Worm (Caenorhabditis elegans) whole organism, L1 larva: Measurements from ENCODE around the gene K08F4.5.

Experiments
- C34B4.2 ChIP-seq: sonication (generic microtip); optimal IDR thresholded peaks from 2 replicates; lab custom pipeline; 2017; ENCODE audit warnings: mild to moderate bottlenecking, missing genetic modification characterization, missing compliant biosample characterization
- F16B12.6 ChIP-seq: fragments of 150-350 bp; optimal IDR thresholded peaks from 2 replicates; lab custom pipeline; 2014; ENCODE audit warnings: missing biosample characterization, missing genetic modification characterization
- alr-1 ChIP-seq: fragments of 200-800 bp; sonication (Bioruptor generic); optimal IDR thresholded peaks from 2 replicates; lab custom pipeline; 2018; ENCODE audit warnings: borderline replicate concordance, mild to moderate bottlenecking, missing genetic modification characterization, missing compliant biosample characterization
- ces-1 ChIP-seq: fragments of 150-350 bp; optimal IDR thresholded peaks from 2 replicates; lab custom pipeline; 2014; ENCODE audit warnings: missing biosample characterization, missing genetic modification reagents, missing genetic modification characterization
- efl-1 ChIP-seq, 4 experiments: fragments of 150-350 bp; optimal IDR thresholded peaks in 3 of 4; peaks in 1 of 4; 1 replicate in 1 of 4; 2 replicates in 3 of 4; lab custom pipeline; 2014; ENCODE audit warnings: missing biosample characterization in 2 of 4, missing genetic modification characterization in 2 of 4, missing genetic modification reagents in 2 of 4
- egl-27 ChIP-seq, 2 experiments: fragments of 150-350 bp in 1 of 2; sonication (generic microtip); optimal IDR thresholded peaks; 3 replicates each; lab custom pipeline; 2017 to 2018; ENCODE audit warnings: missing biosample characterization in 2 of 2, missing genetic modification characterization in 2 of 2, missing genetic modification reagents in 2 of 2
- lin-15B ChIP-seq: fragments of 150-350 bp; sonication (generic microtip); optimal IDR thresholded peaks from 3 replicates; lab custom pipeline; 2014; ENCODE audit warnings: missing biosample characterization, missing genetic modification characterization
- pqm-1 ChIP-seq: sonication (generic microtip); optimal IDR thresholded peaks from 3 replicates; lab custom pipeline; 2017; ENCODE audit warnings: missing biosample characterization, missing genetic modification characterization
- ztf-11 ChIP-seq, 2 experiments: sonication (generic microtip); optimal IDR thresholded peaks; 2 replicates each; lab custom pipeline; 2016 to 2017; ENCODE audit warnings: missing genetic modification characterization in 2 of 2, missing biosample characterization in 1 of 2, missing compliant biosample characterization in 1 of 2

- TF ChIP-seq pqm-1 (tag; lab: Kevin White, UChicago), result no peak
- TF ChIP-seq egl-27 (tag; optimal IDR thresholded peaks at IDR 0.05; lab: Kevin White, UChicago), result no peak
- TF ChIP-seq ces-1 (GFP tag; lab: Kevin White, UChicago), result no peak
- no peak for TF ChIP-seq ztf-11 (tag; optimal IDR thresholded peaks at IDR 0.05; lab: Kevin White, UChicago)
- TF ChIP-seq lin-15B, result no peak
- TF ChIP-seq F16B12.6 (tag; lab: Kevin White, UChicago), result no peak
- no peak for TF ChIP-seq efl-1 (optimal IDR thresholded peaks at IDR 0.05; lab: Kevin White, UChicago)
- TF ChIP-seq efl-1 (GFP tag; optimal IDR thresholded peaks at IDR 0.05 in 1 of 2; lab: Kevin White, UChicago), result no peak
- TF ChIP-seq C34B4.2 (tag; lab: Kevin White, UChicago), result no peak
- TF ChIP-seq alr-1, result no peak
Observed at ce11 chrIV:10112570-10112969, 23.1 kb downstream of the K08F4.5 start, which contains the start of gene nsph-3.2.
